Fruit fly (Drosophila melanogaster) whole organism, pupa: ENCODE results near the gene CG10029.

Source experiments
- CG10348 ChIP-seq: fragments of 200-800 bp; sonication (Bioruptor generic); IDR thresholded peaks from 2 replicates; pipeline ENCODE4 v1.3.6; 2022; ENCODE audit warnings: missing biosample characterization, missing genetic modification characterization
- CG15710 ChIP-seq: fragments of 200-800 bp; sonication (Bioruptor generic); optimal IDR thresholded peaks from 2 replicates; lab custom pipeline; 2018; ENCODE audit warnings: missing biosample characterization, mild to moderate bottlenecking, missing genetic modification characterization, moderate library complexity
- EcR ChIP-seq: fragments of 200-800 bp; sonication (Bioruptor generic); optimal IDR thresholded peaks from 3 replicates; lab custom pipeline; 2019; ENCODE audit warnings: missing biosample characterization, missing genetic modification characterization, mild to moderate bottlenecking, moderate library complexity, missing genetic modification reagents
- Pif1B ChIP-seq: fragments of 200-800 bp; sonication (Bioruptor generic); optimal IDR thresholded peaks from 3 replicates; lab custom pipeline; 2016; ENCODE audit warnings: missing biosample characterization, missing genetic modification characterization
- Snoo ChIP-seq: fragments of 200-800 bp; sonication (Bioruptor generic); optimal IDR thresholded peaks from 3 replicates; lab custom pipeline; 2017; ENCODE audit warnings: missing biosample characterization, mild to moderate bottlenecking, missing genetic modification characterization, inconsistent platforms

DNA sequence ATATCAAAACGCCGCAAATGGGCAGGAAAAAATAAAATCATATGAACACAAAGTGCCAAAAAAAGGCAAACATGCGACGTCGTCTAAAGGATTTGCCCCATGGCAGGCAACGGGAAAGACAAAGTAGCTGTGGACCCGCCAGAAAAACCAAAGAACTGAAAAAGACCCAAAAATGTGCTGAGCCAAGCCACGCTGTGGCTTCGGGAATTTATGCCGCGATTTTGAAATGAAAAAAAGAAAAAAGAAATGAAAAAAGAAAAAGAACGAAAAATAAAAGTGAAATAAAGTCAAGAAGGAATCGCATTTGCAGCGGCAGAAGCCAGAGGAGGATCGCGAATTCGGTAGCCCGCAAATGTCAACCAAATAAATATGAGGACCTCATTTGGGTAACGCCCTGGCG lies 5.5 kb upstream of the CG10029 start:
- TF ChIP-seq Snoo = no peak
- no peak for TF ChIP-seq Pif1B
- TF ChIP-seq CG15710 (tag; lab: Kevin White, UChicago) = no peak
- TF ChIP-seq EcR = no peak
- no peak for TF ChIP-seq CG10348 (GFP tag; lab: Robert Waterston, UW)
